Fruit fly (Drosophila melanogaster) whole organism, embryonic: ENCODE results near the gene Grasp65.

Experiments
- Antp ChIP-seq: fragments of 200-800 bp; sonication (Bioruptor generic); optimal IDR thresholded peaks from 3 replicates; lab custom pipeline; 2016; ENCODE audit warnings: missing biosample characterization, missing genetic modification characterization
- BEAF-32 ChIP-seq: fragments of 200-800 bp; sonication (Bioruptor generic); optimal IDR thresholded peaks from 3 replicates; lab custom pipeline; 2017; ENCODE audit warnings: missing biosample characterization, missing genetic modification characterization, mild to moderate bottlenecking, moderate library complexity, missing genetic modification reagents
- CG10321 ChIP-seq: fragments of 200-800 bp; sonication (Bioruptor generic); IDR thresholded peaks from 2 replicates; pipeline ENCODE4 v1.3.6; 2022; ENCODE audit warnings: missing biosample characterization, missing genetic modification characterization
- CG11247 ChIP-seq: fragments of 200-800 bp; sonication (Bioruptor generic); IDR thresholded peaks from 2 replicates; pipeline ENCODE4 v1.3.6; 2022; ENCODE audit warnings: missing biosample characterization, missing genetic modification characterization
- CG12219 ChIP-seq: fragments of 200-800 bp; sonication (Bioruptor generic); optimal IDR thresholded peaks from 3 replicates; lab custom pipeline; 2018; ENCODE audit warnings: missing biosample characterization, mild to moderate bottlenecking, missing genetic modification characterization
- CG14014 ChIP-seq: fragments of 200-800 bp; sonication (Bioruptor generic); IDR thresholded peaks from 2 replicates; pipeline ENCODE4 v1.3.6; 2022; ENCODE audit warnings: missing biosample characterization, missing genetic modification characterization
- CG14710 ChIP-seq: fragments of 200-800 bp; sonication (Bioruptor generic); optimal IDR thresholded peaks from 3 replicates; lab custom pipeline; 2019; ENCODE audit warnings: missing biosample characterization, mild to moderate bottlenecking, missing genetic modification characterization, moderate library complexity
- CG18476 ChIP-seq: fragments of 200-800 bp; sonication (Bioruptor generic); optimal IDR thresholded peaks from 2 replicates; lab custom pipeline; 2016; ENCODE audit warnings: missing biosample characterization, mild to moderate bottlenecking, missing genetic modification characterization
- CG30020 ChIP-seq: fragments of 200-800 bp; optimal IDR thresholded peaks from 2 replicates; lab custom pipeline; 2019; ENCODE audit warnings: missing biosample characterization, mild to moderate bottlenecking, missing genetic modification characterization, moderate library complexity
- CG31441 ChIP-seq: fragments of 200-800 bp; sonication (Bioruptor generic); IDR thresholded peaks from 2 replicates; pipeline ENCODE4 v1.3.6; 2022; ENCODE audit warnings: missing biosample characterization, missing genetic modification characterization
- CG3847 ChIP-seq: fragments of 200-800 bp; sonication (Bioruptor generic); IDR thresholded peaks from 2 replicates; pipeline ENCODE4 v1.3.6; 2022; ENCODE audit warnings: missing biosample characterization, missing genetic modification characterization
- CG42726 ChIP-seq: fragments of 200-800 bp; sonication (Bioruptor generic); IDR thresholded peaks from 2 replicates; pipeline ENCODE4 v1.3.6; 2022; ENCODE audit warnings: missing biosample characterization, missing genetic modification characterization; ENCODE audit not compliant: partially characterized antibody
- CG4424 ChIP-seq: fragments of 200-800 bp; sonication (Bioruptor generic); optimal IDR thresholded peaks from 3 replicates; lab custom pipeline; 2016; ENCODE audit warnings: missing biosample characterization, missing genetic modification characterization
- CG6272 ChIP-seq: fragments of 200-800 bp; sonication (Bioruptor generic); IDR thresholded peaks from 2 replicates; pipeline ENCODE4 v1.3.6; 2022; ENCODE audit warnings: missing biosample characterization, missing genetic modification characterization
- CG6813 ChIP-seq: fragments of 200-800 bp; sonication (Bioruptor generic); optimal IDR thresholded peaks from 2 replicates; lab custom pipeline; 2017; ENCODE audit warnings: missing biosample characterization, missing genetic modification characterization, mild to moderate bottlenecking, moderate library complexity, missing genetic modification reagents
- CG7839 ChIP-seq: fragments of 200-800 bp; sonication (Bioruptor generic); optimal IDR thresholded peaks from 3 replicates; lab custom pipeline; 2018; ENCODE audit warnings: missing biosample characterization, mild to moderate bottlenecking, missing genetic modification characterization, moderate library complexity
- CG8944 ChIP-seq: fragments of 200-800 bp; sonication (Bioruptor generic); optimal IDR thresholded peaks from 3 replicates; lab custom pipeline; 2016; ENCODE audit warnings: missing biosample characterization, missing genetic modification characterization
- CoRest ChIP-seq: fragments of 200-800 bp; sonication (Bioruptor generic); optimal IDR thresholded peaks from 3 replicates; lab custom pipeline; 2018; ENCODE audit warnings: missing biosample characterization, mild to moderate bottlenecking, missing genetic modification characterization, moderate library complexity
- Ets65A ChIP-seq: fragments of 200-800 bp; sonication (Bioruptor generic); peaks from one replicate; lab custom pipeline; 2016; ENCODE audit warnings: missing biosample characterization, missing genetic modification characterization
- Ets97D ChIP-seq: fragments of 200-800 bp; sonication (Bioruptor generic); optimal IDR thresholded peaks from 3 replicates; lab custom pipeline; 2016; ENCODE audit warnings: missing biosample characterization, missing genetic modification characterization
- Fer1 ChIP-seq: fragments of 200-800 bp; sonication (Bioruptor generic); optimal IDR thresholded peaks from 2 replicates; lab custom pipeline; 2017; ENCODE audit warnings: missing biosample characterization, mild to moderate bottlenecking, missing genetic modification characterization
- H2.0 ChIP-seq: fragments of 200-800 bp; sonication (Bioruptor generic); IDR thresholded peaks from 2 replicates; pipeline ENCODE4 v1.3.6; 2022; ENCODE audit warnings: missing biosample characterization, missing genetic modification characterization
- Hand ChIP-seq: fragments of 200-800 bp; sonication (Bioruptor generic); optimal IDR thresholded peaks from 2 replicates; lab custom pipeline; 2017; ENCODE audit warnings: mild to moderate bottlenecking, missing biosample characterization, missing genetic modification reagents, missing genetic modification characterization
- HmgZ ChIP-seq: fragments of 200-800 bp; sonication (Bioruptor generic); optimal IDR thresholded peaks from 2 replicates; lab custom pipeline; 2018; ENCODE audit warnings: missing biosample characterization, mild to moderate bottlenecking, missing genetic modification characterization
- Lhr ChIP-seq: fragments of 200-800 bp; sonication (Bioruptor generic); optimal IDR thresholded peaks from 3 replicates; lab custom pipeline; 2017; ENCODE audit warnings: mild to moderate bottlenecking, missing biosample characterization, missing genetic modification reagents, missing genetic modification characterization
- Mad ChIP-seq: fragments of 200-800 bp; sonication (Bioruptor generic); optimal IDR thresholded peaks from 2 replicates; lab custom pipeline; 2016; ENCODE audit warnings: missing biosample characterization, missing genetic modification characterization
- NK7.1 ChIP-seq: fragments of 200-800 bp; sonication (Bioruptor generic); optimal IDR thresholded peaks from 3 replicates; lab custom pipeline; 2016; ENCODE audit warnings: missing biosample characterization, missing genetic modification characterization
- Sin3A ChIP-seq: fragments of >200 bp; optimal IDR thresholded peaks from 2 replicates; lab custom pipeline; 2018
- Spps ChIP-seq: fragments of 200-800 bp; sonication (Bioruptor generic); optimal IDR thresholded peaks from 2 replicates; lab custom pipeline; 2018; ENCODE audit warnings: missing biosample characterization, mild to moderate bottlenecking, missing genetic modification characterization
- ac ChIP-seq: fragments of 200-800 bp; sonication (Bioruptor generic); optimal IDR thresholded peaks from 3 replicates; lab custom pipeline; 2017; ENCODE audit warnings: missing biosample characterization, mild to moderate bottlenecking, missing genetic modification characterization
- az2 ChIP-seq: fragments of 200-800 bp; sonication (Bioruptor generic); optimal IDR thresholded peaks from 3 replicates; lab custom pipeline; 2016; ENCODE audit warnings: missing biosample characterization, missing genetic modification characterization
- bcd ChIP-seq: fragments of 200-800 bp; sonication (Bioruptor generic); optimal IDR thresholded peaks from 2 replicates; lab custom pipeline; 2017; ENCODE audit warnings: missing biosample characterization, mild to moderate bottlenecking, missing genetic modification characterization
- bowl ChIP-seq: fragments of 200-800 bp; sonication (Bioruptor generic); IDR thresholded peaks from 2 replicates; pipeline ENCODE4 v1.3.6; 2022; ENCODE audit warnings: missing biosample characterization, missing genetic modification characterization
- gcm2 ChIP-seq: fragments of 200-800 bp; sonication (Bioruptor generic); optimal IDR thresholded peaks from 2 replicates; lab custom pipeline; 2016; ENCODE audit warnings: missing biosample characterization, missing genetic modification characterization
- gfzf ChIP-seq: fragments of 200-800 bp; sonication (Bioruptor generic); optimal IDR thresholded peaks from 2 replicates; lab custom pipeline; 2016; ENCODE audit warnings: missing biosample characterization, mild to moderate bottlenecking, missing genetic modification characterization, moderate library complexity
- gsb-n ChIP-seq: fragments of 200-800 bp; sonication (Bioruptor generic); optimal IDR thresholded peaks from 3 replicates; lab custom pipeline; 2018; ENCODE audit warnings: missing biosample characterization, mild to moderate bottlenecking, missing genetic modification characterization
- h ChIP-seq: fragments of >200 bp; optimal IDR thresholded peaks from 2 replicates; lab custom pipeline; 2017
- her ChIP-seq: fragments of 200-800 bp; sonication (Bioruptor generic); optimal IDR thresholded peaks from 2 replicates; lab custom pipeline; 2016; ENCODE audit warnings: missing biosample characterization, missing genetic modification characterization
- hkb ChIP-seq, 2 experiments: fragments of 200-800 bp in 1 of 2; fragments of >200 bp in 1 of 2; sonication (Bioruptor generic) in 1 of 2; IDR thresholded peaks in 1 of 2; optimal IDR thresholded peaks in 1 of 2; 2 replicates each; pipeline versions ENCODE4 v1.3.6 to Lab custom; 2017 to 2022; ENCODE audit warnings: missing biosample characterization in 1 of 2, missing genetic modification characterization in 1 of 2
- inv ChIP-seq: fragments of 200-800 bp; sonication (Bioruptor generic); IDR thresholded peaks from 2 replicates; pipeline ENCODE4 v1.3.6; 2022; ENCODE audit warnings: missing biosample characterization, missing genetic modification characterization; ENCODE audit not compliant: partially characterized antibody
- nom ChIP-seq: fragments of 200-800 bp; sonication (Bioruptor generic); optimal IDR thresholded peaks from 2 replicates; lab custom pipeline; 2017; ENCODE audit warnings: missing biosample characterization, missing genetic modification characterization, mild to moderate bottlenecking, moderate library complexity, missing genetic modification reagents
- psq ChIP-seq: fragments of 200-800 bp; sonication (Bioruptor generic); optimal IDR thresholded peaks from 2 replicates; lab custom pipeline; 2017; ENCODE audit warnings: missing biosample characterization, missing genetic modification characterization
- pum ChIP-seq: fragments of 200-800 bp; sonication (Bioruptor generic); optimal IDR thresholded peaks from 2 replicates; lab custom pipeline; 2016; ENCODE audit warnings: missing biosample characterization, missing genetic modification characterization
- pzg ChIP-seq: fragments of 200-800 bp; sonication (Bioruptor generic); optimal IDR thresholded peaks from 3 replicates; lab custom pipeline; 2018; ENCODE audit warnings: missing biosample characterization, mild to moderate bottlenecking, missing genetic modification characterization, moderate library complexity
- ranshi ChIP-seq: fragments of 200-800 bp; sonication (Bioruptor generic); IDR thresholded peaks from 2 replicates; pipeline ENCODE4 v1.3.6; 2022; ENCODE audit warnings: missing biosample characterization, missing genetic modification characterization
- repo ChIP-seq: fragments of 200-800 bp; sonication (Bioruptor generic); optimal IDR thresholded peaks from 2 replicates; lab custom pipeline; 2016; ENCODE audit warnings: missing biosample characterization, missing genetic modification characterization
- run ChIP-seq: fragments of 200-800 bp; sonication (Bioruptor generic); optimal IDR thresholded peaks from 3 replicates; lab custom pipeline; 2018; ENCODE audit warnings: missing biosample characterization, mild to moderate bottlenecking, missing genetic modification characterization
- shn ChIP-seq: fragments of 200-800 bp; sonication (Bioruptor generic); optimal IDR thresholded peaks from 3 replicates; lab custom pipeline; 2016; ENCODE audit warnings: missing biosample characterization, missing genetic modification characterization
- slp2 ChIP-seq: fragments of 200-800 bp; sonication (Bioruptor generic); optimal IDR thresholded peaks from 2 replicates; lab custom pipeline; 2016; ENCODE audit warnings: missing biosample characterization, missing genetic modification characterization
- sna ChIP-seq: fragments of 200-800 bp; sonication (Bioruptor generic); IDR thresholded peaks from 2 replicates; pipeline ENCODE4 v1.3.6; 2022; ENCODE audit warnings: missing biosample characterization, missing genetic modification characterization; ENCODE audit not compliant: partially characterized antibody
- stwl ChIP-seq: fragments of 200-800 bp; sonication (Bioruptor generic); optimal IDR thresholded peaks from 3 replicates; lab custom pipeline; 2018; ENCODE audit warnings: missing biosample characterization, mild to moderate bottlenecking, missing genetic modification characterization, moderate library complexity
- wdn ChIP-seq: fragments of 200-800 bp; sonication (Bioruptor generic); IDR thresholded peaks from 2 replicates; pipeline ENCODE4 v1.3.6; 2022; ENCODE audit warnings: missing biosample characterization, missing genetic modification characterization

The Grasp65 gene

DNA sequence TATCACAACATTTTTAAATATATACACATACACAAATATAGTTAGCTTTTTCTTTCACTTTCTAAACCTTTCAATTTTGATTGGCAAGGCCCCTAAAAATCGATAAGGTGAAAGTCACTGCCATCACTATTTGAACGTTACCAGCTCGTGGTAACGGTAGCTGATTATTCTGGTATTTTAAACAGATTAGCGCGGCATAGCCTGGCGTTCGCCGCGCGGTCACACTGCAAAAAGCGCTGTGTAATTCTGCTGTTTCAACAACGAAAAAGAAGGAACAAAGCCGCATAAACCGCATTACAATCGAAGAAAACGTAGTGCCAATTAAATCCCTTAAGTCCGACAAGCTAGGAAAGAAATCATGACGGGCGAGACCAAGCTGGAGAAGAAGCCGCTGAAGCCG lies 9.9 kb upstream of the Grasp65 start, which contains the start of gene Rpn1 (continued):
- TF ChIP-seq CG14014 (no peak), Ets65A (GFP tag; lab: Kevin White, UChicago) (peak; percentile 86), gcm2 (no peak), pum (GFP tag; lab: Kevin White, UChicago) (no peak), ac (GFP tag; lab: Kevin White, UChicago) (no peak), CG12219 (GFP tag; lab: Kevin White, UChicago) (no peak), Lhr (GFP tag; lab: Kevin White, UChicago) (peak; percentile 71), HmgZ (tag; lab: Kevin White, UChicago) (peak; percentile 74), CG11247 (GFP tag; lab: Robert Waterston, UW) (no peak), bowl (GFP tag; lab: Robert Waterston, UW) (no peak), wdn (GFP tag; lab: Robert Waterston, UW) (no peak), pzg (GFP tag; lab: Kevin White, UChicago) (peak; percentile 96), Sin3A (lab: Kevin White, UChicago) (peak; percentile 67), CG6813 (GFP tag; lab: Kevin White, UChicago) (no peak), hkb (optimal IDR thresholded peaks at IDR 0.05; lab: Kevin White, UChicago) (no peak), hkb (GFP tag; IDR thresholded peaks at IDR 0.05; lab: Robert Waterston, UW) (no peak), NK7.1 (GFP tag; lab: Kevin White, UChicago) (no peak), CG7839 (no peak), bcd (peak; percentile 69), inv (GFP tag; lab: Robert Waterston, UW) (0 out of 2 replicates have a peak, but pooled peaks have one; percentile 26), h (lab: Kevin White, UChicago) (no peak), Mad (GFP tag; lab: Kevin White, UChicago) (no peak), CG10321 (GFP tag; lab: Robert Waterston, UW) (no peak), Ets97D (GFP tag; lab: Kevin White, UChicago) (peak; percentile 64), Antp (GFP tag; lab: Kevin White, UChicago) (peak; percentile 35), CG30020 (peak; percentile 36), sna (GFP tag; lab: Robert Waterston, UW) (peak; percentile 42; the same call in 1 of the 2 replicates), repo (GFP tag; lab: Kevin White, UChicago) (no peak), CG18476 (GFP tag; lab: Kevin White, UChicago) (no peak), slp2 (no peak), CG4424 (GFP tag; lab: Kevin White, UChicago) (no peak), nom (GFP tag; lab: Kevin White, UChicago) (no peak), CG14710 (tag; lab: Kevin White, UChicago) (peak; percentile 37), CG8944 (GFP tag; lab: Kevin White, UChicago) (no peak), BEAF-32 (peak; percentile 71), stwl (tag; lab: Kevin White, UChicago) (peak; percentile 50), gsb-n (no peak), Fer1 (peak; percentile 15), Hand (GFP tag; lab: Kevin White, UChicago) (no peak), shn (GFP tag; lab: Kevin White, UChicago) (no peak), CoRest (tag; lab: Kevin White, UChicago) (no peak), ranshi (GFP tag; lab: Robert Waterston, UW) (no peak), CG31441 (GFP tag; lab: Robert Waterston, UW) (no peak), psq (GFP tag; lab: Kevin White, UChicago) (no peak), her (GFP tag; lab: Kevin White, UChicago) (no peak), CG6272 (GFP tag; lab: Robert Waterston, UW) (no peak), CG3847 (GFP tag; lab: Robert Waterston, UW) (peak; percentile 43), CG42726 (GFP tag; lab: Robert Waterston, UW) (peak; percentile 49; the same call in 1 of the 2 replicates), gfzf (peak; percentile 93), run (tag; lab: Kevin White, UChicago) (no peak), az2 (no peak), H2.0 (GFP tag; lab: Robert Waterston, UW) (no peak), Spps (no peak)
